Worm (Caenorhabditis elegans) whole organism, late embryonic: Measurements from ENCODE around the gene ciao-2B.
A peak's percentile ranks its signal among the peaks of the same experiment; 100 is the strongest.

Experiments used
- C08G9.2 ChIP-seq: sonication (generic microtip); optimal IDR thresholded peaks from 2 replicates; lab custom pipeline; 2016; ENCODE audit warnings: mild to moderate bottlenecking, missing genetic modification characterization, moderate library complexity, missing compliant biosample characterization
- C38D4.7 ChIP-seq: fragments of 200-800 bp; sonication (Bioruptor generic); optimal IDR thresholded peaks from 2 replicates; lab custom pipeline; 2018; ENCODE audit warnings: mild to moderate bottlenecking, missing genetic modification characterization, moderate library complexity, missing compliant biosample characterization
- K09A11.1 ChIP-seq: sonication (generic microtip); optimal IDR thresholded peaks from 2 replicates; lab custom pipeline; 2017; ENCODE audit warnings: antibody characterized with exemption, mild to moderate bottlenecking, missing genetic modification characterization, missing compliant biosample characterization; ENCODE audit not compliant: insufficient read depth
- T23F11.4 ChIP-seq: fragments of 200-800 bp; sonication (Bioruptor generic); optimal IDR thresholded peaks from 2 replicates; lab custom pipeline; 2018; ENCODE audit warnings: mild to moderate bottlenecking, missing genetic modification characterization, missing compliant biosample characterization
- ama-1 ChIP-seq: fragments of 150-350 bp; optimal IDR thresholded peaks from 2 replicates; lab custom pipeline; 2014
- ceh-14 ChIP-seq: sonication (generic microtip); optimal IDR thresholded peaks from 2 replicates; lab custom pipeline; 2016; ENCODE audit warnings: missing genotype, missing genetic modification characterization, missing compliant biosample characterization
- ceh-19 ChIP-seq: fragments of 200-800 bp; sonication (Bioruptor generic); optimal IDR thresholded peaks from 2 replicates; lab custom pipeline; 2018; ENCODE audit warnings: mild to moderate bottlenecking, missing genetic modification characterization, missing compliant biosample characterization
- ceh-2 ChIP-seq: sonication (generic microtip); optimal IDR thresholded peaks from 2 replicates; lab custom pipeline; 2016; ENCODE audit warnings: missing genotype, missing genetic modification characterization, missing compliant biosample characterization
- ceh-24 ChIP-seq: sonication (generic microtip); optimal IDR thresholded peaks from 2 replicates; lab custom pipeline; 2016; ENCODE audit warnings: mild to moderate bottlenecking, missing genetic modification characterization, missing compliant biosample characterization
- ceh-30 ChIP-seq: fragments of 150-350 bp; optimal IDR thresholded peaks from 2 replicates; lab custom pipeline; 2014; ENCODE audit warnings: missing biosample characterization, missing genetic modification characterization
- ceh-31 ChIP-seq: sonication (generic microtip); optimal IDR thresholded peaks from 2 replicates; lab custom pipeline; 2016; ENCODE audit warnings: missing genetic modification characterization, missing compliant biosample characterization
- ceh-34 ChIP-seq: sonication (generic microtip); optimal IDR thresholded peaks from 2 replicates; lab custom pipeline; 2016; ENCODE audit warnings: mild to moderate bottlenecking, missing genetic modification characterization, missing compliant biosample characterization
- ceh-45 ChIP-seq: fragments of 200-800 bp; sonication (Bioruptor generic); IDR thresholded peaks from 2 replicates; pipeline ENCODE4 v1.3.6; 2022; ENCODE audit warnings: missing genetic modification reagents, missing genetic modification characterization, missing compliant biosample characterization
- ceh-48 ChIP-seq: sonication (generic microtip); optimal IDR thresholded peaks from 2 replicates; lab custom pipeline; 2016; ENCODE audit warnings: missing genetic modification characterization, inconsistent platforms, missing compliant biosample characterization
- ceh-6 ChIP-seq: fragments of 200-800 bp; sonication (Bioruptor generic); optimal IDR thresholded peaks from 2 replicates; lab custom pipeline; 2018; ENCODE audit warnings: mild to moderate bottlenecking, missing genetic modification characterization, missing compliant biosample characterization
- ceh-9 ChIP-seq: sonication (generic microtip); optimal IDR thresholded peaks from 2 replicates; lab custom pipeline; 2016; ENCODE audit warnings: mild to moderate bottlenecking, missing genetic modification characterization, inconsistent platforms, missing compliant biosample characterization
- che-1 ChIP-seq: sonication (generic microtip); optimal IDR thresholded peaks from 2 replicates; lab custom pipeline; 2016; ENCODE audit warnings: mild to moderate bottlenecking, missing genetic modification characterization, missing compliant biosample characterization
- dmd-4 ChIP-seq: sonication (generic microtip); optimal IDR thresholded peaks from 2 replicates; lab custom pipeline; 2016; ENCODE audit warnings: borderline replicate concordance, missing genetic modification characterization, missing compliant biosample characterization
- elt-2 ChIP-seq: sonication (generic microtip); optimal IDR thresholded peaks from 2 replicates; lab custom pipeline; 2016; ENCODE audit warnings: missing genetic modification reagents, missing genetic modification characterization, missing compliant biosample characterization
- elt-4 ChIP-seq: sonication (generic microtip); optimal IDR thresholded peaks from 2 replicates; lab custom pipeline; 2016; ENCODE audit warnings: missing genetic modification characterization, missing compliant biosample characterization
- ets-4 ChIP-seq: sonication (generic microtip); optimal IDR thresholded peaks from 2 replicates; lab custom pipeline; 2016; ENCODE audit warnings: missing genetic modification characterization, missing compliant biosample characterization
- eyg-1 ChIP-seq: sonication (generic microtip); optimal IDR thresholded peaks from 2 replicates; lab custom pipeline; 2016; ENCODE audit warnings: missing genotype, missing genetic modification characterization, missing compliant biosample characterization
- fkh-6 ChIP-seq: sonication (generic microtip); optimal IDR thresholded peaks from 2 replicates; lab custom pipeline; 2016; ENCODE audit warnings: missing genetic modification characterization, missing compliant biosample characterization
- gmeb-2 ChIP-seq: sonication (generic microtip); optimal IDR thresholded peaks from 2 replicates; lab custom pipeline; 2016; ENCODE audit warnings: missing genetic modification characterization, inconsistent platforms, missing compliant biosample characterization
- hlh-13 ChIP-seq: fragments of 200-800 bp; sonication (Bioruptor generic); optimal IDR thresholded peaks from 2 replicates; lab custom pipeline; 2018; ENCODE audit warnings: mild to moderate bottlenecking, missing genetic modification characterization, missing compliant biosample characterization
- hlh-15 ChIP-seq: sonication (generic microtip); optimal IDR thresholded peaks from 2 replicates; lab custom pipeline; 2016; ENCODE audit warnings: missing genetic modification characterization, missing compliant biosample characterization
- hlh-30 ChIP-seq: sonication (generic microtip); optimal IDR thresholded peaks from 2 replicates; lab custom pipeline; 2017; ENCODE audit warnings: antibody characterized with exemption, missing genetic modification characterization, missing compliant biosample characterization; ENCODE audit not compliant: insufficient read depth
- hlh-6 ChIP-seq: sonication (generic microtip); optimal IDR thresholded peaks from 2 replicates; lab custom pipeline; 2016; ENCODE audit warnings: missing genotype, missing genetic modification characterization, missing compliant biosample characterization
- hlh-8 ChIP-seq: sonication (generic microtip); optimal IDR thresholded peaks from 2 replicates; lab custom pipeline; 2016; ENCODE audit warnings: missing genotype, missing genetic modification characterization, missing compliant biosample characterization
- lim-6 ChIP-seq: sonication (generic microtip); optimal IDR thresholded peaks from 2 replicates; lab custom pipeline; 2016; ENCODE audit warnings: missing genetic modification characterization, missing compliant biosample characterization
- lin-11 ChIP-seq: fragments of 200-800 bp; sonication (Bioruptor generic); optimal IDR thresholded peaks from 2 replicates; lab custom pipeline; 2018; ENCODE audit warnings: mild to moderate bottlenecking, missing genetic modification characterization, missing compliant biosample characterization
- madf-2 ChIP-seq: sonication (generic microtip); optimal IDR thresholded peaks from 2 replicates; lab custom pipeline; 2017; ENCODE audit warnings: missing genetic modification characterization, missing compliant biosample characterization
- nhr-232 ChIP-seq: sonication (generic microtip); optimal IDR thresholded peaks from 2 replicates; lab custom pipeline; 2016; ENCODE audit warnings: missing genetic modification characterization, missing compliant biosample characterization
- odd-2 ChIP-seq: sonication (generic microtip); optimal IDR thresholded peaks from 2 replicates; lab custom pipeline; 2017; ENCODE audit warnings: antibody characterized with exemption, mild to moderate bottlenecking, missing genetic modification characterization, missing compliant biosample characterization
- pag-3 ChIP-seq: sonication (generic microtip); optimal IDR thresholded peaks from 2 replicates; lab custom pipeline; 2016; ENCODE audit warnings: missing compliant biosample characterization, missing genetic modification characterization, borderline replicate concordance
- pat-9 ChIP-seq: fragments of 200-800 bp; sonication (Bioruptor generic); optimal IDR thresholded peaks from 2 replicates; lab custom pipeline; 2018; ENCODE audit warnings: mild to moderate bottlenecking, missing genetic modification characterization, moderate library complexity, missing compliant biosample characterization
- pha-2 ChIP-seq: sonication (generic microtip); optimal IDR thresholded peaks from 2 replicates; lab custom pipeline; 2017; ENCODE audit warnings: mild to moderate bottlenecking, missing genetic modification characterization, missing compliant biosample characterization
- pha-4 ChIP-seq: fragments of 150-350 bp; optimal IDR thresholded peaks from 2 replicates; lab custom pipeline; 2018; ENCODE audit warnings: missing biosample characterization, missing genetic modification reagents, missing genetic modification characterization
- pqm-1 ChIP-seq: sonication (generic microtip); optimal IDR thresholded peaks from 2 replicates; lab custom pipeline; 2016; ENCODE audit warnings: missing genetic modification characterization, missing compliant biosample characterization
- ref-2 ChIP-seq: sonication (generic microtip); optimal IDR thresholded peaks from 2 replicates; lab custom pipeline; 2016; ENCODE audit warnings: missing genetic modification characterization, missing compliant biosample characterization
- rnt-1 ChIP-seq: sonication (generic microtip); optimal IDR thresholded peaks from 2 replicates; lab custom pipeline; 2016; ENCODE audit warnings: missing genetic modification characterization, missing compliant biosample characterization
- sox-2 ChIP-seq: fragments of 200-800 bp; sonication (Bioruptor generic); IDR thresholded peaks from 2 replicates; pipeline ENCODE4 v1.3.6; 2022; ENCODE audit warnings: missing genetic modification reagents, missing genetic modification characterization, missing compliant biosample characterization
- sox-4 ChIP-seq: sonication (generic microtip); optimal IDR thresholded peaks from 2 replicates; lab custom pipeline; 2017; ENCODE audit warnings: mild to moderate bottlenecking, missing genetic modification characterization, inconsistent platforms, missing compliant biosample characterization
- syd-9 ChIP-seq: sonication (generic microtip); optimal IDR thresholded peaks from 2 replicates; lab custom pipeline; 2016; ENCODE audit warnings: mild to moderate bottlenecking, missing genetic modification characterization, moderate library complexity, missing compliant biosample characterization
- tbx-2 ChIP-seq: sonication (generic microtip); optimal IDR thresholded peaks from 2 replicates; lab custom pipeline; 2016; ENCODE audit warnings: missing genetic modification characterization, missing compliant biosample characterization
- tbx-7 ChIP-seq: sonication (generic microtip); optimal IDR thresholded peaks from 2 replicates; lab custom pipeline; 2016; ENCODE audit warnings: missing genotype, missing genetic modification characterization, missing compliant biosample characterization
- ttx-3 ChIP-seq: sonication (generic microtip); optimal IDR thresholded peaks from 2 replicates; lab custom pipeline; 2016; ENCODE audit warnings: missing genetic modification reagents, missing genetic modification characterization, missing compliant biosample characterization
- unc-3 ChIP-seq, 2 experiments: fragments of 200-800 bp in 1 of 2; sonication (Bioruptor generic) in 1 of 2; sonication (generic microtip) in 1 of 2; conservative IDR thresholded peaks in 1 of 2; optimal IDR thresholded peaks in 1 of 2; 2 replicates each; pipeline versions ENCODE4 v1.3.6 to Lab custom; 2016 to 2022; ENCODE audit warnings: missing compliant biosample characterization in 2 of 2, missing genetic modification characterization in 2 of 2, missing genetic modification reagents in 1 of 2
- unc-42 ChIP-seq: sonication (generic microtip); optimal IDR thresholded peaks from 2 replicates; lab custom pipeline; 2016; ENCODE audit warnings: missing genotype, missing genetic modification characterization, missing compliant biosample characterization
- unc-55 ChIP-seq: sonication (generic microtip); optimal IDR thresholded peaks from 2 replicates; lab custom pipeline; 2017; ENCODE audit warnings: missing biosample characterization, missing genetic modification reagents, missing genetic modification characterization
- unc-86 ChIP-seq: sonication (generic microtip); optimal IDR thresholded peaks from 2 replicates; lab custom pipeline; 2016; ENCODE audit warnings: missing genetic modification characterization, missing compliant biosample characterization
- ztf-16 ChIP-seq: sonication (generic microtip); optimal IDR thresholded peaks from 2 replicates; lab custom pipeline; 2017; ENCODE audit warnings: missing genetic modification characterization, missing compliant biosample characterization

Gene ciao-2B

DNA sequence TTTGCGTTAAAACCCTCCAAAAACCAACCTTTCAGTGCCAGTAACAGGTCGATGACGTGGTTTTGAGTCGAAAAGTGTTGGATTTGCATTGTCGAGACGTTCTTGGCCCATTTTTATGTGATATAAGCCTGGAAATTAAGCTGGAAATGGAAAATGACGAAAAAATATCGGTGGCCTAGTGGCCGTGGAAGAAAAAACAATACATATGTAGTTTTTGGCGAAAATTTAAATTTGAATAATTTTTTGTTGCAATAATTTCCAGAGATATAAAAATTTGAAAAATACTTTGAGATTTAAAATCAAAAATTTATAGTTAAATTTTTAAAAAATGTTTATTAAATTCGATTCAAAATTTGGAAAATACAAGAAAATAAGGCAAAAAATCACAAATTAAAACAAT, at the start of gene ciao-2B:
Gene ciao-2B (minus strand): TSS at position 130 of the 400 bp plus-strand sequence.
- TF ChIP-seq elt-2 (tag; lab: Kevin White, UChicago) = no peak
- no peak for TF ChIP-seq unc-55 (GFP tag; lab: Kevin White, UChicago)
- TF ChIP-seq pha-4 (tag; lab: Kevin White, UChicago) = no peak
- no peak for TF ChIP-seq unc-86 (tag; lab: Kevin White, UChicago)
- TF ChIP-seq dmd-4 (tag; lab: Kevin White, UChicago) = no peak
- TF ChIP-seq elt-4 (tag; lab: Kevin White, UChicago) = no peak
- no peak for TF ChIP-seq ref-2 (tag; lab: Kevin White, UChicago)
- TF ChIP-seq madf-2 (tag; lab: Kevin White, UChicago) = no peak
- no peak for TF ChIP-seq hlh-13 (GFP tag; lab: Kevin White, UChicago)
- no peak for TF ChIP-seq ceh-30 (tag; lab: Kevin White, UChicago)
- peak; percentile 66 for TF ChIP-seq ceh-31 (tag; lab: Kevin White, UChicago)
- TF ChIP-seq gmeb-2 (tag; lab: Kevin White, UChicago) = no peak
- TF ChIP-seq ceh-34 (tag; lab: Kevin White, UChicago) = no peak
- TF ChIP-seq nhr-232 = no peak
- no peak for TF ChIP-seq hlh-15 (tag; lab: Kevin White, UChicago)
- peak; percentile 28 for TF ChIP-seq hlh-8 (tag; lab: Kevin White, UChicago)
- no peak for TF ChIP-seq C38D4.7
- TF ChIP-seq tbx-2 = no peak
- TF ChIP-seq rnt-1 (tag; lab: Kevin White, UChicago) = no peak
- peak; percentile 62 for TF ChIP-seq ets-4 (tag; lab: Kevin White, UChicago)
- TF ChIP-seq pag-3 (tag; lab: Kevin White, UChicago) = no peak
- TF ChIP-seq ceh-6 (GFP tag; lab: Kevin White, UChicago) = no peak
- TF ChIP-seq hlh-30 = no peak
- TF ChIP-seq ceh-24 (tag; lab: Kevin White, UChicago) = no peak
- no peak for TF ChIP-seq sox-2
- TF ChIP-seq ceh-19 (GFP tag; lab: Kevin White, UChicago) = no peak
- TF ChIP-seq unc-3 (GFP tag; conservative IDR thresholded peaks at IDR 0.05; lab: Robert Waterston, UW) = no peak
- TF ChIP-seq unc-3 (tag; optimal IDR thresholded peaks at IDR 0.05; lab: Kevin White, UChicago) = no peak
- no peak for TF ChIP-seq sox-4 (tag; lab: Kevin White, UChicago)
- no peak for TF ChIP-seq ceh-45
- no peak for TF ChIP-seq ama-1 (lab: Kevin White, UChicago)
- TF ChIP-seq ztf-16 (tag; lab: Kevin White, UChicago) = no peak
- TF ChIP-seq ceh-2 (tag; lab: Kevin White, UChicago) = peak; percentile 25
- TF ChIP-seq T23F11.4 (GFP tag; lab: Kevin White, UChicago) = no peak
- TF ChIP-seq odd-2 (tag; lab: Kevin White, UChicago) = no peak
- TF ChIP-seq pqm-1 (tag; lab: Kevin White, UChicago) = no peak
- no peak for TF ChIP-seq pat-9
- TF ChIP-seq K09A11.1 (tag; lab: Kevin White, UChicago) = no peak
- no peak for TF ChIP-seq pha-2 (tag; lab: Kevin White, UChicago)
- TF ChIP-seq ttx-3 (tag; lab: Kevin White, UChicago) = no peak
- no peak for TF ChIP-seq eyg-1 (tag; lab: Kevin White, UChicago)
- TF ChIP-seq lim-6 (tag; lab: Kevin White, UChicago) = no peak
- TF ChIP-seq ceh-9 = no peak
- no peak for TF ChIP-seq lin-11 (tag; lab: Kevin White, UChicago)
- TF ChIP-seq hlh-6 = no peak
- no peak for TF ChIP-seq unc-42 (tag; lab: Kevin White, UChicago)
- TF ChIP-seq ceh-48 (tag; lab: Kevin White, UChicago) = no peak
- TF ChIP-seq tbx-7 (tag; lab: Kevin White, UChicago) = peak; percentile 5
- no peak for TF ChIP-seq fkh-6 (tag; lab: Kevin White, UChicago)
- TF ChIP-seq C08G9.2 (tag; lab: Kevin White, UChicago) = peak; percentile 70
- TF ChIP-seq ceh-14 (tag; lab: Kevin White, UChicago) = no peak
- TF ChIP-seq syd-9 (tag; lab: Kevin White, UChicago) = no peak
- TF ChIP-seq che-1 (tag; lab: Kevin White, UChicago) = no peak
